Fruit fly (Drosophila melanogaster): Measurements from ENCODE around the gene Dup99B.

- no peak for TF ChIP-seq CTCF (optimal IDR thresholded peaks at IDR 0.05)
- no peak for TF ChIP-seq CG8478 (optimal IDR thresholded peaks at IDR 0.05)
Observed at dm6 chr3R:29724745-29725144, 9.6 kb upstream of the Dup99B start, which contains the start of the genes Naa40 and CG18731.

Measured in S2 (cell line).